Worm (Caenorhabditis elegans): ENCODE data around the gene C25E10.12.

DNA sequence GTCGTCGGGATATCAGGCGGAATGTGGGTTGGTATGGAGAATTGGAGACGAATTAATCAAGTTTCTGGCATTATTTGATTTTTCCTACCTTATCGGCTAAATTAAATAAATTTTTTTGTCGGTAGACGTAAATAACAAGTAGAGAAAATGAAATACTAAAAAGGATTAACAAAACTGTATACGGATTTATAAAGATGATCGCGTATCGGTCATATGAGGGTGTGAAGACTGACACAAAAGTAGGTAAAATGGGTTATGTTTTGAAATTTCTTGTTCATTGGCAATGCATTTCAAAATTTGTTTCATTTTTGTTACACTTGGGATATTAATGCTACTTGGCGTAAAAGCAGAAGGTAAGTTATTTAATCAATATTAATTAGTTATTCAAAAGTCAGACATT is 2.8 kb downstream of the C25E10.12 start, which contains the start of the genes C25E10.16 and C25E10.13:
- TF ChIP-seq tra-4 (tag; optimal IDR thresholded peaks at IDR 0.05) (no peak), hmg-4 (GFP tag; optimal IDR thresholded peaks at IDR 0.05) (no peak), tbx-37 (GFP tag; conservative IDR thresholded peaks at IDR 0.05) (no peak), scrt-1 (GFP tag; IDR thresholded peaks at IDR 0.05) (no peak), ama-1 (optimal IDR thresholded peaks at IDR 0.05) (no peak)

Data from whole organism, early embryonic.